Fruit fly (Drosophila melanogaster): Measurements from ENCODE around the gene CG7739.

CG7739 gene

dm6 chr3L:15565829-15566433 is 3.1 kb upstream of the CG7739 start, which contains the start of gene dop:
dop (plus strand) TSS chr3L:15566013.
- TF ChIP-seq N (GFP tag; optimal IDR thresholded peaks at IDR 0.05) (peak; percentile 53), jim (GFP tag; optimal IDR thresholded peaks at IDR 0.05) (no peak), Dfd (GFP tag; optimal IDR thresholded peaks at IDR 0.05) (no peak), HLH106 (tag; optimal IDR thresholded peaks at IDR 0.05) (peak; percentile 37), usp (GFP tag; optimal IDR thresholded peaks at IDR 0.05) (no peak), Sp1 (GFP tag; optimal IDR thresholded peaks at IDR 0.05) (no peak), fru (GFP tag; optimal IDR thresholded peaks at IDR 0.05) (peak; percentile 32), br (GFP tag; optimal IDR thresholded peaks at IDR 0.05) (no peak), Mio (GFP tag; optimal IDR thresholded peaks at IDR 0.05) (no peak), Myc (optimal IDR thresholded peaks at IDR 0.05) (no peak), Rel (GFP tag; optimal IDR thresholded peaks at IDR 0.05) (no peak), Rel (tag; optimal IDR thresholded peaks at IDR 0.05) (peak; percentile 89), Abd-B (GFP tag; optimal IDR thresholded peaks at IDR 0.05) (no peak), CG32264 (GFP tag; optimal IDR thresholded peaks at IDR 0.05) (no peak), tai (GFP tag; optimal IDR thresholded peaks at IDR 0.05) (no peak), dmrt93B (GFP tag; optimal IDR thresholded peaks at IDR 0.05) (no peak), brk (GFP tag; optimal IDR thresholded peaks at IDR 0.05) (no peak), CG9705 (GFP tag; optimal IDR thresholded peaks at IDR 0.05) (no peak), GATAd (GFP tag; optimal IDR thresholded peaks at IDR 0.05) (no peak), Jra (GFP tag; optimal IDR thresholded peaks at IDR 0.05) (no peak), pan (optimal IDR thresholded peaks at IDR 0.05) (no peak), Hnf4 (GFP tag; optimal IDR thresholded peaks at IDR 0.05) (peak; percentile 36), sage (GFP tag; optimal IDR thresholded peaks at IDR 0.05) (no peak), Hr78 (GFP tag; optimal IDR thresholded peaks at IDR 0.05) (peak; percentile 32), h (GFP tag; optimal IDR thresholded peaks at IDR 0.05) (no peak), psq (GFP tag; optimal IDR thresholded peaks at IDR 0.05) (no peak), rgr (GFP tag; optimal IDR thresholded peaks at IDR 0.05) (peak; percentile 21), ey (GFP tag; optimal IDR thresholded peaks at IDR 0.05) (peak; percentile 18), OdsH (GFP tag; optimal IDR thresholded peaks at IDR 0.05) (no peak), dl (GFP tag; optimal IDR thresholded peaks at IDR 0.05; ENCODE audit: insufficient read depth in 1 of 2, partially characterized antibody in 2 of 2) (no peak), dsf (GFP tag; optimal IDR thresholded peaks at IDR 0.05; ENCODE audit: borderline replicate concordance) (peak; percentile 21), woc (GFP tag; optimal IDR thresholded peaks at IDR 0.05) (peak; percentile 19), Vsx2 (GFP tag; optimal IDR thresholded peaks at IDR 0.05; ENCODE audit: partially characterized antibody) (no peak), sv (GFP tag; optimal IDR thresholded peaks at IDR 0.05) (peak; percentile 18), Hr83 (GFP tag; optimal IDR thresholded peaks at IDR 0.05; ENCODE audit: poor library complexity, severe bottlenecking) (peak; percentile 60), foxo (GFP tag; optimal IDR thresholded peaks at IDR 0.05) (peak in 1 of 2 experiments; percentile 44), lola (GFP tag; optimal IDR thresholded peaks at IDR 0.05) (no peak), Dif (GFP tag; optimal IDR thresholded peaks at IDR 0.05; ENCODE audit: partially characterized antibody) (no peak), CrebA (GFP tag; optimal IDR thresholded peaks at IDR 0.05; ENCODE audit: borderline replicate concordance) (no peak)

dm6 chr3L:15563851-15564106 is 914 bp upstream of the CG7739 start:
- no peak for TF ChIP-seq pan (optimal IDR thresholded peaks at IDR 0.05)
- TF ChIP-seq Hr78 (GFP tag; optimal IDR thresholded peaks at IDR 0.05) = no peak
- no peak for TF ChIP-seq br (GFP tag; optimal IDR thresholded peaks at IDR 0.05)
- TF ChIP-seq CrebA (GFP tag; optimal IDR thresholded peaks at IDR 0.05; ENCODE audit: borderline replicate concordance) = no peak

dm6 chr3L:15562727-15563057 is 173 bp downstream of the CG7739 start:
- no peak for TF ChIP-seq ey (GFP tag; optimal IDR thresholded peaks at IDR 0.05)
- no peak for TF ChIP-seq Rel (GFP tag; optimal IDR thresholded peaks at IDR 0.05)
- TF ChIP-seq Rel (tag; optimal IDR thresholded peaks at IDR 0.05) = peak; percentile 45

Data from whole organism, wandering third instar larva.